Worm (Caenorhabditis elegans): Measurements from ENCODE around the gene rpl-22.

ce11 chrII:5047279-5047678, 8.1 kb upstream of the rpl-22 start:
- TF ChIP-seq lsy-2 (tag; optimal IDR thresholded peaks at IDR 0.05) = no peak
- no peak for TF ChIP-seq lin-13 (GFP tag; optimal IDR thresholded peaks at IDR 0.05)
- no peak for TF ChIP-seq nhr-237 (tag; optimal IDR thresholded peaks at IDR 0.05)
- no peak for TF ChIP-seq ztf-4 (tag; optimal IDR thresholded peaks at IDR 0.05)
- TF ChIP-seq egl-27 (tag; optimal IDR thresholded peaks at IDR 0.05) = no peak
- TF ChIP-seq fos-1 (tag; optimal IDR thresholded peaks at IDR 0.05) = no peak
- TF ChIP-seq nhr-12 (tag; optimal IDR thresholded peaks at IDR 0.05) = no peak
- no peak for TF ChIP-seq nhr-10 (tag; optimal IDR thresholded peaks at IDR 0.05)
- TF ChIP-seq nhr-77 (tag; optimal IDR thresholded peaks at IDR 0.05) = no peak
- TF ChIP-seq elt-1 (tag; optimal IDR thresholded peaks at IDR 0.05) = no peak
- TF ChIP-seq ama-1 (optimal IDR thresholded peaks at IDR 0.05) = no peak
- TF ChIP-seq crh-2 (tag; optimal IDR thresholded peaks at IDR 0.05) = no peak
- no peak for TF ChIP-seq aly-2 (tag; optimal IDR thresholded peaks at IDR 0.05)
- TF ChIP-seq nhr-6 (tag; optimal IDR thresholded peaks at IDR 0.05) = no peak

Measured in whole organism, L2 larva.